Fruit fly (Drosophila melanogaster): ENCODE measurements around the gene Mnt.

Gene Mnt

DNA sequence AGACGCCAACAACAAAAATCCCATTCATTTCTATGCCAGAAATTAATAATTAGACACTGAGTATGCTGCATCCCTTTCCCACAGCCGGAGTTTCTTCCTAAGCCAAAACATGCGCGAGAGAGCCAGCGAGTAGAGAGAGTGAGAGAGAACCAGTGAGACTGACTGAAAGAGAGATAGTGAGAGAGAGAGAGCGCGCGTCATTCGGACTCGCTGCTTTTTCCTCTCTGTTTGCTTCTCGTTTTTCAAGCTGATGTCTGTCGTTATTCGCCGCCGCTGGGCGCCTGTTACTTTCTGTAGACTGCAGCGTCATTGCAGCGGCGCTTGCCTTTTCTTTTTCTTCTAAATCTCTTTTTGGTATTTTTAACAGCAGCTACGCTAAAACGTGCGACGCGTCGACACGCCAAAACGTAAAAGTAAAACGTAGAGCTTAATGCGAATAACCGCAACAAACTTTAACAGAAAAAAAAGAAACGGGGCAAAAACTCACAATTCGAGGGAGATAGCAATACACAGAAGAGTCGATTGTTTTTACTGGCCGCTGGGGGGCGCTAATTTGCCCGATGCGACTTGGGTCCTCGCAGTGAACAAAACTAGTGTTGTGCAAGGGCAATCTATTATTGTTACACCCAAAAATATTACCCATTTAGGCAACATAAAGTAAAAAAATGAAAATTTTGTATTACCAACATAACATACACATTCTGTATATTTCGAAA lies 69.3 kb downstream of the Mnt start:
- peak; percentile 58 for TF ChIP-seq CG15710 (tag; optimal IDR thresholded peaks at IDR 0.05)
- TF ChIP-seq D1 (tag; optimal IDR thresholded peaks at IDR 0.05) = no peak
- peak; percentile 72 for TF ChIP-seq CG13204 (GFP tag; optimal IDR thresholded peaks at IDR 0.05)
- TF ChIP-seq EcR (GFP tag; optimal IDR thresholded peaks at IDR 0.05) = peak; percentile 94
- no peak; the same call in none of the 3 replicates for TF ChIP-seq CG4496 (GFP tag; IDR thresholded peaks at IDR 0.05)
- peak; percentile 37 for TF ChIP-seq CG8301 (tag; optimal IDR thresholded peaks at IDR 0.05)
- TF ChIP-seq CG12605 (GFP tag; IDR thresholded peaks at IDR 0.05) = peak; percentile 67
- peak; percentile 73 for TF ChIP-seq gl (tag; optimal IDR thresholded peaks at IDR 0.05)
- TF ChIP-seq Pif1A (GFP tag; optimal IDR thresholded peaks at IDR 0.05) = no peak
- TF ChIP-seq CG10348 (GFP tag; IDR thresholded peaks at IDR 0.05) = no peak
- TF ChIP-seq CG8159 (tag; optimal IDR thresholded peaks at IDR 0.05) = peak; percentile 42
- no peak; the same call in 1 of the 2 replicates for TF ChIP-seq CG32121 (GFP tag; IDR thresholded peaks at IDR 0.05)
- peak; percentile 78 for TF ChIP-seq fd96Ca (GFP tag; IDR thresholded peaks at IDR 0.05)
- peak; percentile 71 for TF ChIP-seq Ets98B (GFP tag; IDR thresholded peaks at IDR 0.05)
- TF ChIP-seq Pif1B (GFP tag; optimal IDR thresholded peaks at IDR 0.05) = no peak
- TF ChIP-seq CG9948 (tag; optimal IDR thresholded peaks at IDR 0.05) = no peak
- TF ChIP-seq Snoo (tag; optimal IDR thresholded peaks at IDR 0.05) = peak; percentile 41
- peak; percentile 46 for TF ChIP-seq CG14655 (GFP tag; optimal IDR thresholded peaks at IDR 0.05)
- TF ChIP-seq rn (GFP tag; IDR thresholded peaks at IDR 0.05) = no peak; the same call in 1 of the 2 replicates
- TF ChIP-seq CG34367 (tag; optimal IDR thresholded peaks at IDR 0.05) = peak; percentile 59
- TF ChIP-seq CG17806 (tag; optimal IDR thresholded peaks at IDR 0.05) = peak; percentile 31

DNA sequence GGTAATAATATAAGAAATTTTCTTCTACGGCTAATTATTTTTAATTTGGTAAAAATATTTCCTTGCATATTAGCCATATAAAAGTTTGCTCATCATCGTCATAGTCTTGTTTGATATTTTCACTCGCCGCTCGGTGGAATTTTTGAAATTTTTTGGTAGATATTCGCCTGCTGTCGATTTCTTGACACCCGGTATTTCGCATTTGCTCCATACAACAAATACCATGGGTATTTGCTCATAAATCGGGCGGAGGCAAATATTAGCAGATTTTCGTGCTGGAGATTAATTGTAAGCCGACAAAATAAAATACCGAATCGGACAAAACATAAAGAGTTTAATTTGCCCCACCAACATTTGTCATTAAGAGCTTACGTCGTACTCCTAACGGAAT lies 70.0 kb downstream of the Mnt start:
- no peak for TF ChIP-seq CG10348 (GFP tag; IDR thresholded peaks at IDR 0.05)
- TF ChIP-seq rn (GFP tag; IDR thresholded peaks at IDR 0.05) = no peak
- TF ChIP-seq CG15710 (tag; optimal IDR thresholded peaks at IDR 0.05) = no peak
- TF ChIP-seq Snoo (tag; optimal IDR thresholded peaks at IDR 0.05) = no peak

DNA sequence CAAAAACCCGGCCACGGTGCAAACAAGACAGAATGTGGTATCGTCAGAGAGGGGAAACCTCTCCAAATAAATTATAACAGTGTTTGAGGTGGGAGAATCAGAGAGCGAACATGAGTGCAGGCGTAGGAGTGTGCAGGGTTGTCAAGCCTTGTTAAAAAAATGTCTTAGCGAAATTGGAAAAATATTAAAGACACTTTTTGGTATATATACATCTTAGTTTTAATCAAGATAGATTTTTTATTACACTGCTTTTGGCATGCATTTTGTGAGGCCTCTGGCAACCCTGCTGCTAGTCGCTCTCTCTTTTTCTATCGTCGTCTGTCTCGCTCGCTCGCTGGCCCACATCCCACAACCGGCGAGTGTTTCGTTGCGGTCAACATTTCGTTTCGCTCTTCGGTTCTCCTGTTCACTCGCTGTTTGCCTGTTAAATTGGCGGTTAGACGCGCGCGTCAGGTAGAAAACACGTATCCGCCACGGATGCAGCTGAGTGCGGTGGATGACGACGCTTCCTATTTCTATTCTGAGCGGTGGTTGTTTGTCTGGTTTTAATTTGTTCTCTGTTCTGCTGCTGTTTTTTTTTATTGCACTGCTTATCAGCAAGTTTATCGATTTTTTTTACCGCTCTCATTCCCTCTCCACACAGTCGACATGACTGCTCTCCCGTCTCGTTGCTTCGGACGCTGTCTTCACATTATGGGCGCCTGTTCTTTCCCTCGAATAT lies 70.6 kb downstream of the Mnt start:
- TF ChIP-seq EcR (GFP tag; optimal IDR thresholded peaks at IDR 0.05) (no peak), Ets98B (GFP tag; IDR thresholded peaks at IDR 0.05) (peak; percentile 100), CG8301 (tag; optimal IDR thresholded peaks at IDR 0.05) (peak; percentile 98), CG17806 (tag; optimal IDR thresholded peaks at IDR 0.05) (peak; percentile 97), Snoo (tag; optimal IDR thresholded peaks at IDR 0.05) (peak; percentile 99), CG12605 (GFP tag; IDR thresholded peaks at IDR 0.05) (peak; percentile 99), CG13204 (GFP tag; optimal IDR thresholded peaks at IDR 0.05) (peak; percentile 95), CG4496 (GFP tag; IDR thresholded peaks at IDR 0.05) (peak; percentile 100), CG8159 (tag; optimal IDR thresholded peaks at IDR 0.05) (peak; percentile 98), fd96Ca (GFP tag; IDR thresholded peaks at IDR 0.05) (peak; percentile 99), Pif1A (GFP tag; optimal IDR thresholded peaks at IDR 0.05) (peak; percentile 98), CG14655 (GFP tag; optimal IDR thresholded peaks at IDR 0.05) (peak; percentile 98), CG34367 (tag; optimal IDR thresholded peaks at IDR 0.05) (peak; percentile 98), D1 (tag; optimal IDR thresholded peaks at IDR 0.05) (peak; percentile 84), gl (tag; optimal IDR thresholded peaks at IDR 0.05) (peak; percentile 95), CG32121 (GFP tag; IDR thresholded peaks at IDR 0.05) (peak; percentile 99), CG15710 (tag; optimal IDR thresholded peaks at IDR 0.05) (peak; percentile 98), CG10348 (GFP tag; IDR thresholded peaks at IDR 0.05) (peak; percentile 96), CG9948 (tag; optimal IDR thresholded peaks at IDR 0.05) (peak; percentile 97), Pif1B (GFP tag; optimal IDR thresholded peaks at IDR 0.05) (peak; percentile 97), rn (GFP tag; IDR thresholded peaks at IDR 0.05) (peak; percentile 98)

DNA sequence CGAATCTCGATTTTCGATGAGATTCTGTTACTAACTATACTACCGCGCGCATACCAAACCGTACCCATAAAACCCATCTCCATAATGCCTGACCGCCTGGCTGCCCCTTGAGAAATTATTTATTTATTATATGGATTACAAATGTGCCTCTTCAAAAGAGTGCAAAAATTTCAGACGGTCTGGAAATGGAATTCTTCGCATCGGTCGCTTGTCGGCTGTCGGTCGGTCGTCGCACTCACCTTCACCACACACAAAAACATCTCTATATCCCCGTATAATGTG lies 71.1 kb downstream of the Mnt start:
- TF ChIP-seq CG14655 (GFP tag; optimal IDR thresholded peaks at IDR 0.05) = no peak
- TF ChIP-seq gl (tag; optimal IDR thresholded peaks at IDR 0.05) = no peak
- no peak for TF ChIP-seq CG8159 (tag; optimal IDR thresholded peaks at IDR 0.05)
- no peak for TF ChIP-seq rn (GFP tag; IDR thresholded peaks at IDR 0.05)
- no peak for TF ChIP-seq fd96Ca (GFP tag; IDR thresholded peaks at IDR 0.05)
- TF ChIP-seq CG4496 (GFP tag; IDR thresholded peaks at IDR 0.05) = no peak
- TF ChIP-seq Pif1B (GFP tag; optimal IDR thresholded peaks at IDR 0.05) = no peak
- no peak for TF ChIP-seq EcR (GFP tag; optimal IDR thresholded peaks at IDR 0.05)
- no peak for TF ChIP-seq CG9948 (tag; optimal IDR thresholded peaks at IDR 0.05)
- TF ChIP-seq CG8301 (tag; optimal IDR thresholded peaks at IDR 0.05) = no peak
- no peak for TF ChIP-seq CG13204 (GFP tag; optimal IDR thresholded peaks at IDR 0.05)
- TF ChIP-seq CG12605 (GFP tag; IDR thresholded peaks at IDR 0.05) = no peak
- no peak for TF ChIP-seq CG10348 (GFP tag; IDR thresholded peaks at IDR 0.05)

DNA sequence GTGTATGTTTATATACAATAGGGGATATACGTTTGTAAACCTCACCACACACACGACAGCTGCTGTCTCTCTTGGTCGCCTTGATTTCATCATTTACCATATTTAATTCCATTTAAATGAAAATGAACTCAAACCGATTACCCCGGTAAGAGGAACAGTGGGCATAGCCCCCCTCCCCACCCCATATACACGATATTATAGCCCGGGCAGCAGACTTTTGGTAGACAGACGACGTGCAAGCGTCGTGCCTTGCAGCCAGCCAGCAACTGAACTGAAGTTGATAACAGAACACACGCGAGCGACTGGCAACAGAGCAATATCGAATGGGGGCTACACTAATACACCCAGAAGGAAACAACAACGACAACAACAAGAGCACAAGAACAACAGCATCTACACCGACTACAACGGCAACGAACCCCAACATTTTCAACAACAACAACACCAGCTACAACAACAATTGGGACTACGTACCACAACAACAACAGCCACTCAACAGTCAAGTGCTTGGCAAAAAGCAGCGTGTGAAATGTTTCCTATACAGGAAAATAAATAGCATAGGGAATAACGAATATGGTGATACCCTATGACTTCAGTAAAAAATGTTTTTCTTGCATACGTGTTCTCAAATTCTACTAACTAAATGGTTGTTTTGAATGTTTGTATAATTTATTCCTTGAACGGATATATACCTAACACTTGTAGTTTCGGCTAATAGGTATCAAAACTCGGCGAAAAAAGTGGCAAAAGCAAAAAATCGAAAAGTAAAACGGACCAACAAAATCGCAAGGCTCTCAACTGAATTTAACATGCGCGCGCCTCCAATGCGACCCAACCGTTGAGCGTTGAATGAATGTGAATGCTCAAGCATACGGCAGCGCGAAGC lies 71.6 kb downstream of the Mnt start:
- TF ChIP-seq CG13204 (GFP tag; optimal IDR thresholded peaks at IDR 0.05) = no peak
- TF ChIP-seq CG17806 (tag; optimal IDR thresholded peaks at IDR 0.05) = peak; percentile 87
- peak; percentile 91 for TF ChIP-seq CG8301 (tag; optimal IDR thresholded peaks at IDR 0.05)
- peak; percentile 89 for TF ChIP-seq CG32121 (GFP tag; IDR thresholded peaks at IDR 0.05)
- TF ChIP-seq CG9948 (tag; optimal IDR thresholded peaks at IDR 0.05) = peak; percentile 86
- peak; percentile 65 for TF ChIP-seq fd96Ca (GFP tag; IDR thresholded peaks at IDR 0.05)
- peak; percentile 90 for TF ChIP-seq CG34367 (tag; optimal IDR thresholded peaks at IDR 0.05)
- TF ChIP-seq CG12605 (GFP tag; IDR thresholded peaks at IDR 0.05) = peak; percentile 70
- peak; percentile 89 for TF ChIP-seq Ets98B (GFP tag; IDR thresholded peaks at IDR 0.05)
- peak; percentile 93 for TF ChIP-seq CG4496 (GFP tag; IDR thresholded peaks at IDR 0.05)
- TF ChIP-seq D1 (tag; optimal IDR thresholded peaks at IDR 0.05) = peak; percentile 69
- TF ChIP-seq CG10348 (GFP tag; IDR thresholded peaks at IDR 0.05) = peak; percentile 54
- TF ChIP-seq Pif1B (GFP tag; optimal IDR thresholded peaks at IDR 0.05) = peak; percentile 46
- TF ChIP-seq gl (tag; optimal IDR thresholded peaks at IDR 0.05) = peak; percentile 79
- TF ChIP-seq Snoo (tag; optimal IDR thresholded peaks at IDR 0.05) = peak; percentile 83
- TF ChIP-seq CG8159 (tag; optimal IDR thresholded peaks at IDR 0.05) = peak; percentile 90
- peak; percentile 90 for TF ChIP-seq CG14655 (GFP tag; optimal IDR thresholded peaks at IDR 0.05)
- TF ChIP-seq Pif1A (GFP tag; optimal IDR thresholded peaks at IDR 0.05) = peak; percentile 83
- peak; percentile 68 for TF ChIP-seq rn (GFP tag; IDR thresholded peaks at IDR 0.05)
- TF ChIP-seq CG15710 (tag; optimal IDR thresholded peaks at IDR 0.05) = peak; percentile 89
- TF ChIP-seq EcR (GFP tag; optimal IDR thresholded peaks at IDR 0.05) = peak; percentile 92

Data from whole organism, pupa.